Fruit fly (Drosophila melanogaster) whole organism, prepupa: Measurements from ENCODE around the gene Rpn9.
A peak's percentile ranks its signal among the peaks of the same experiment; 100 is the strongest.

ENCODE experiments used
- Blimp-1 ChIP-seq: fragments of 200-800 bp; sonication (Bioruptor generic); optimal IDR thresholded peaks from 3 replicates; lab custom pipeline; 2017; ENCODE audit warnings: missing biosample characterization, missing genetic modification characterization, mild to moderate bottlenecking, moderate library complexity, missing genetic modification reagents
- CG10631 ChIP-seq: fragments of 200-800 bp; sonication (Bioruptor generic); optimal IDR thresholded peaks from 2 replicates; lab custom pipeline; 2016; ENCODE audit warnings: missing biosample characterization, missing genetic modification characterization
- CG11294 ChIP-seq: fragments of 200-800 bp; sonication (Bioruptor generic); IDR thresholded peaks from 2 replicates; pipeline ENCODE4 v1.3.6; 2022; ENCODE audit warnings: missing biosample characterization, missing genetic modification characterization
- CG11762 ChIP-seq: fragments of 200-800 bp; sonication (Bioruptor generic); optimal IDR thresholded peaks from 3 replicates; lab custom pipeline; 2016; ENCODE audit warnings: missing biosample characterization, missing genetic modification characterization; ENCODE audit not compliant: insufficient read depth
- CG1621 ChIP-seq: fragments of 200-800 bp; sonication (Bioruptor generic); optimal IDR thresholded peaks from 3 replicates; lab custom pipeline; 2018; ENCODE audit warnings: missing biosample characterization, mild to moderate bottlenecking, missing genetic modification characterization
- CG3032 ChIP-seq: fragments of 200-800 bp; optimal IDR thresholded peaks from 2 replicates; lab custom pipeline; 2019; ENCODE audit warnings: missing biosample characterization, mild to moderate bottlenecking, missing genetic modification characterization, moderate library complexity
- CG31627 ChIP-seq: fragments of 200-800 bp; sonication (Bioruptor generic); optimal IDR thresholded peaks from 3 replicates; lab custom pipeline; 2016; ENCODE audit warnings: missing biosample characterization, missing genetic modification characterization
- CG32006 ChIP-seq: fragments of 200-800 bp; sonication (Bioruptor generic); optimal IDR thresholded peaks from 3 replicates; lab custom pipeline; 2017; ENCODE audit warnings: missing biosample characterization, mild to moderate bottlenecking, missing genetic modification characterization
- CG34406 ChIP-seq: fragments of 200-800 bp; sonication (Bioruptor generic); optimal IDR thresholded peaks from 3 replicates; lab custom pipeline; 2016; ENCODE audit warnings: missing biosample characterization, missing genetic modification characterization
- CG3919 ChIP-seq: fragments of 200-800 bp; sonication (Bioruptor generic); optimal IDR thresholded peaks from 3 replicates; lab custom pipeline; 2016; ENCODE audit warnings: missing biosample characterization, missing genetic modification characterization
- CG4318 ChIP-seq: fragments of 200-800 bp; sonication (Bioruptor generic); optimal IDR thresholded peaks from 3 replicates; lab custom pipeline; 2017; ENCODE audit warnings: missing biosample characterization, mild to moderate bottlenecking, missing genetic modification characterization
- CG6163 ChIP-seq: fragments of 200-800 bp; sonication (Bioruptor generic); IDR thresholded peaks from 3 replicates; pipeline ENCODE4 v1.3.6; 2022; ENCODE audit warnings: missing biosample characterization, missing genetic modification characterization
- CG6808 ChIP-seq: fragments of 200-800 bp; sonication (Bioruptor generic); optimal IDR thresholded peaks from 3 replicates; lab custom pipeline; 2017; ENCODE audit warnings: missing biosample characterization, missing genetic modification characterization, mild to moderate bottlenecking, moderate library complexity, missing genetic modification reagents
- CG6854 ChIP-seq: fragments of 200-800 bp; sonication (Bioruptor generic); optimal IDR thresholded peaks from 2 replicates; lab custom pipeline; 2017; ENCODE audit warnings: missing biosample characterization, mild to moderate bottlenecking, missing genetic modification characterization
- CG8119 ChIP-seq: fragments of 200-800 bp; sonication (Bioruptor generic); IDR thresholded peaks from 3 replicates; pipeline ENCODE4 v1.3.6; 2022; ENCODE audit warnings: missing biosample characterization, missing genetic modification characterization
- CG8632 ChIP-seq: fragments of 200-800 bp; sonication (Bioruptor generic); optimal IDR thresholded peaks from 3 replicates; lab custom pipeline; 2016; ENCODE audit warnings: missing biosample characterization, missing genetic modification characterization
- CG9139 ChIP-seq: fragments of 200-800 bp; sonication (Bioruptor generic); optimal IDR thresholded peaks from 3 replicates; lab custom pipeline; 2017; ENCODE audit warnings: missing biosample characterization, mild to moderate bottlenecking, missing genetic modification characterization
- Eip75B ChIP-seq: fragments of 200-800 bp; sonication (Bioruptor generic); optimal IDR thresholded peaks from 3 replicates; lab custom pipeline; 2016; ENCODE audit warnings: missing biosample characterization, missing genetic modification characterization
- Eip93F ChIP-seq: fragments of 200-800 bp; sonication (Bioruptor generic); optimal IDR thresholded peaks from 2 replicates; lab custom pipeline; 2016; ENCODE audit warnings: missing biosample characterization, mild to moderate bottlenecking, missing genetic modification characterization
- Ets21C ChIP-seq: fragments of 200-800 bp; sonication (Bioruptor generic); optimal IDR thresholded peaks from 3 replicates; lab custom pipeline; 2016; ENCODE audit warnings: missing biosample characterization, missing genetic modification characterization
- Ets96B ChIP-seq: fragments of 200-800 bp; optimal IDR thresholded peaks from 2 replicates; lab custom pipeline; 2019; ENCODE audit warnings: missing biosample characterization, mild to moderate bottlenecking, missing genetic modification characterization, moderate library complexity
- Gug ChIP-seq: fragments of 200-800 bp; sonication (Bioruptor generic); IDR thresholded peaks from 2 replicates; pipeline ENCODE4 v1.3.6; 2022; ENCODE audit warnings: missing biosample characterization, missing genetic modification characterization
- Hr4 ChIP-seq: fragments of 200-800 bp; sonication (Bioruptor generic); optimal IDR thresholded peaks from 3 replicates; lab custom pipeline; 2016; ENCODE audit warnings: missing biosample characterization, missing genetic modification characterization
- OdsH ChIP-seq: fragments of 200-800 bp; sonication (Bioruptor generic); optimal IDR thresholded peaks from 3 replicates; lab custom pipeline; 2016; ENCODE audit warnings: missing biosample characterization, missing genetic modification characterization
- Sox102F ChIP-seq: fragments of 200-800 bp; sonication (Bioruptor generic); optimal IDR thresholded peaks from 2 replicates; lab custom pipeline; 2016; ENCODE audit warnings: missing biosample characterization, mild to moderate bottlenecking, missing genetic modification characterization
- dac ChIP-seq: fragments of 200-800 bp; sonication (Bioruptor generic); optimal IDR thresholded peaks from 2 replicates; lab custom pipeline; 2017; ENCODE audit warnings: missing biosample characterization, mild to moderate bottlenecking, missing genetic modification characterization
- dsx ChIP-seq: fragments of 200-800 bp; optimal IDR thresholded peaks from 3 replicates; lab custom pipeline; 2019; ENCODE audit warnings: missing biosample characterization, mild to moderate bottlenecking, missing genetic modification characterization, moderate library complexity; ENCODE audit not compliant: poor library complexity, severe bottlenecking
- fd59A ChIP-seq: fragments of 200-800 bp; sonication (Bioruptor generic); optimal IDR thresholded peaks from 2 replicates; lab custom pipeline; 2017; ENCODE audit warnings: missing biosample characterization, mild to moderate bottlenecking, missing genetic modification characterization, missing genetic modification reagents
- fd85E ChIP-seq: fragments of 200-800 bp; sonication (Bioruptor generic); optimal IDR thresholded peaks from 3 replicates; lab custom pipeline; 2016; ENCODE audit warnings: missing biosample characterization, missing genetic modification characterization
- fkh ChIP-seq: fragments of 200-800 bp; sonication (Bioruptor generic); optimal IDR thresholded peaks from 3 replicates; lab custom pipeline; 2017; ENCODE audit warnings: missing biosample characterization, mild to moderate bottlenecking, missing genetic modification characterization, moderate library complexity
- net ChIP-seq: fragments of 200-800 bp; sonication (Bioruptor generic); optimal IDR thresholded peaks from 3 replicates; lab custom pipeline; 2016; ENCODE audit warnings: missing biosample characterization, missing genetic modification characterization
- spab ChIP-seq: fragments of 200-800 bp; sonication (Bioruptor generic); optimal IDR thresholded peaks from 2 replicates; lab custom pipeline; 2017; ENCODE audit warnings: missing biosample characterization, mild to moderate bottlenecking, missing genetic modification characterization, missing genetic modification reagents
- svp ChIP-seq: fragments of 200-800 bp; sonication (Bioruptor generic); peaks from one replicate; lab custom pipeline; 2016; ENCODE audit warnings: missing biosample characterization, missing genetic modification characterization
- topi ChIP-seq: fragments of 200-800 bp; sonication (Bioruptor generic); optimal IDR thresholded peaks from 3 replicates; lab custom pipeline; 2016; ENCODE audit warnings: missing biosample characterization, missing genetic modification characterization
- vri ChIP-seq: fragments of 200-800 bp; sonication (Bioruptor generic); optimal IDR thresholded peaks from 3 replicates; lab custom pipeline; 2016; ENCODE audit warnings: missing biosample characterization, mild to moderate bottlenecking, missing genetic modification characterization

Rpn9 gene

DNA sequence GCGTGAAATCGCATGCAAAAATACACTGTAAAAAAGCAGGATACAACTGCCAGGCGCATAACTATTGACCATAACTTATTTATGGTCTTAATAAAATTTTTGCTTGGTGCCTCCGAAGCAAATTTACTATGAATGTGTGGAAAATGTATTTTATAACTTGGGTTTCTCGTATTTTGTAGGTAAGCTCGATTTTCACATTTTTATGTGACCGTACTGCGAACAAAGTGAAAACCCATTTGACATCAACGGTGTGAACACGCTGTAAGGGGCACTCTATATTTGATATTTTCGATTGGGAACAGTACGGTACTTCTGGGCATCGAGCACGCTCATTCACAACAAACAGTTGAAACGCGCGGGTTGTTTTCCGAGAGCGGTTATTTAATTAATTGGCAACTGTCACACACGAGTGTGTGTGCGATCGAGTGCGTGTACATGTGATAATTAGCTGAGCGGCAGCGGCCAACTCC, 48.2 kb upstream of the Rpn9 start, which contains the start of the genes Nup98-96 and mbc (continued):
- TF ChIP-seq CG10631 (GFP tag; lab: Kevin White, UChicago) (peak; percentile 84), Ets96B (tag; lab: Kevin White, UChicago) (peak; percentile 72), Blimp-1 (GFP tag; lab: Kevin White, UChicago) (peak; percentile 6), Sox102F (GFP tag; lab: Kevin White, UChicago) (peak; percentile 80), CG11294 (GFP tag; lab: Robert Waterston, UW) (peak; percentile 18; the same call in 1 of the 2 replicates), fd59A (GFP tag; lab: Kevin White, UChicago) (peak; percentile 64), CG3919 (GFP tag; lab: Kevin White, UChicago) (peak; percentile 81), Gug (GFP tag; lab: Robert Waterston, UW) (peak; percentile 79), CG6163 (GFP tag; lab: Robert Waterston, UW) (peak; percentile 82; the same call in 2 of the 3 replicates), CG8119 (GFP tag; lab: Robert Waterston, UW) (0 out of 3 replicates have a peak, but pooled peaks have one; percentile 27), dac (GFP tag; lab: Kevin White, UChicago) (peak; percentile 78), spab (GFP tag; lab: Kevin White, UChicago) (peak; percentile 22), CG31627 (GFP tag; lab: Kevin White, UChicago) (peak; percentile 95), CG3032 (tag; lab: Kevin White, UChicago) (peak; percentile 80), CG32006 (GFP tag; lab: Kevin White, UChicago) (peak; percentile 79), net (peak; percentile 44), CG9139 (peak; percentile 44), CG6854 (GFP tag; lab: Kevin White, UChicago) (peak; percentile 78), fkh (peak; percentile 69), CG34406 (peak; percentile 80), Hr4 (peak; percentile 88), CG1621 (peak; percentile 77), CG4318 (GFP tag; lab: Kevin White, UChicago) (peak; percentile 77), Ets21C (GFP tag; lab: Kevin White, UChicago) (peak; percentile 90), OdsH (GFP tag; lab: Kevin White, UChicago) (peak; percentile 87)

DNA sequence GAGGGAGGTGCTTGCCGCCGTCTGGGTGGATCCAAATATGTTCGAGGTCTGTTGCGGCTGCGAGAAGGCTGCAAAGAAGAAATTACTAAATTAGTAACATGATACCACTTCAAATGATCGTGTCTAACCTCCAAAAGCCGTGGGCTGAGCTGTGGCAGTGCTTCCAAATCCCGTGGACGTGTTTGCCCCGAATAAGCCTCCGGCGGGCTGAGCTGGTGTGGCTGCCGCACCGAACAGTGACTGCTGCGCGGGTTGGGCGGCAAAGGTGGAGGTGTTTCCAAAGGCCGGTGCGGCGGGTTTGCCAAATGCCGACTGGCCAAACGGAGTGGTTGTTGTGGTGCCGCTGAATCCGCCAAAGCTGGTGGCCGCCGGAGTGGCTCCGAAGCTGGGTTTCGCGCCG, 47.5 kb upstream of the Rpn9 start:
- TF ChIP-seq CG8632 (GFP tag; lab: Kevin White, UChicago), result no peak
- no peak for TF ChIP-seq dsx (GFP tag; lab: Kevin White, UChicago)
- no peak for TF ChIP-seq CG6808 (GFP tag; lab: Kevin White, UChicago)
- no peak for TF ChIP-seq fd59A (GFP tag; lab: Kevin White, UChicago)
- TF ChIP-seq topi (GFP tag; lab: Kevin White, UChicago), result no peak
- no peak for TF ChIP-seq CG6854 (GFP tag; lab: Kevin White, UChicago)
- TF ChIP-seq fd85E (GFP tag; lab: Kevin White, UChicago), result no peak
- TF ChIP-seq Sox102F (GFP tag; lab: Kevin White, UChicago), result no peak
- TF ChIP-seq svp (GFP tag; lab: Kevin White, UChicago), result no peak
- TF ChIP-seq CG11762 (GFP tag; lab: Kevin White, UChicago), result no peak
- no peak for TF ChIP-seq Eip93F (GFP tag; lab: Kevin White, UChicago)
- no peak for TF ChIP-seq Ets96B (tag; lab: Kevin White, UChicago)

DNA sequence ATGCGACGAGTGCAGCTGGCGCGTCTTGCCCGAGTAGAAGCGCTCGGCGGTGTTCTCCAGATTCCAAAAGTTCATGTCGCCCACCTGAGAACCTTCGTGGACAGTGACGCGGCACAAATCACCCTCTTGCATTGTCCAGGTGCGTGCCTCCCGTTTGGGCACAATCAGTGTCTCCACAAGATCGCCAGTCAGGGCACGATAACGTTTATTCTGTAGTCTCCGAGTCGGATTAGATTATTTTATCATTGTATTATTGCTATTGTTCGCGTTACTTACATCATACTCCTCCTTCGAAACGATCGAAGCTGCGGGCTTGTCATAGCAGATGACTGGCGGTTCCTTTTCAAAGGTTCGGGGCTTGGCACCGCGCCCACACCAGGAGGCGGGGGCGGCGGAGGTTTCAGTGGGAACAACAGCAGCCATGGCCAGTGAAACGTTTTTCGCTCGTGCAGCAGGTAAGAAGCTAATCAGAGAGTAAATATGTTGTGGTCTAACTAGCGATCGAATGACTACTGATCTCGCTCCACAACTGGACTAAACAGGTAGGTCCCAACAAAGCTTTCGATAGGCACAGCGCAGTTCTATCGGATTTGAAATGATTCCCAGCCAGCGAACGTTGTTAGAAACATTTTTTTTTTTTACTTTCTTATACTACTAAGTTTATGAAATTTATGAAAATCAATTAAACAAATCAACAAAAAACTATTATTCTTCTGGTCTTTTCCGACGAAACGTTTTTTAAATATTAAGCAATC, 40.5 kb upstream of the Rpn9 start, which contains the start of gene CG10208:
CG10208 (minus strand) TSS at position 518 of the 755 bp plus-strand sequence.
- no peak for TF ChIP-seq Eip75B (GFP tag; lab: Kevin White, UChicago)
- peak; percentile 97 for TF ChIP-seq vri
- TF ChIP-seq net, result no peak
- TF ChIP-seq CG32006 (GFP tag; lab: Kevin White, UChicago), result no peak
- TF ChIP-seq CG8119 (GFP tag; lab: Robert Waterston, UW), result no peak
